Worm (Caenorhabditis elegans) whole organism, mixed stage, embryonic: ENCODE data around the gene Y75B12B.3.

Source experiments
- bed-3 ChIP-seq: fragments of 200-800 bp; sonication (Bioruptor generic); optimal IDR thresholded peaks from 3 replicates; lab custom pipeline; 2018; ENCODE audit warnings: mild to moderate bottlenecking, missing genetic modification characterization, moderate library complexity, missing compliant biosample characterization
- blmp-1 ChIP-seq: fragments of 150-350 bp; optimal IDR thresholded peaks from 2 replicates; lab custom pipeline; 2014; ENCODE audit warnings: missing biosample characterization, missing genetic modification characterization
- ces-1 ChIP-seq: fragments of 150-350 bp; optimal IDR thresholded peaks from 2 replicates; lab custom pipeline; 2014; ENCODE audit warnings: missing biosample characterization, missing genetic modification reagents, missing genetic modification characterization
- drap-1 ChIP-seq: fragments of 200-800 bp; sonication (Bioruptor generic); optimal IDR thresholded peaks from 3 replicates; lab custom pipeline; 2018; ENCODE audit warnings: mild to moderate bottlenecking, missing genetic modification characterization, missing compliant biosample characterization
- lin-13 ChIP-seq: fragments of 150-350 bp; optimal IDR thresholded peaks from 2 replicates; lab custom pipeline; 2014; ENCODE audit warnings: missing biosample characterization, missing genetic modification characterization
- nhr-12 ChIP-seq: fragments of 150-350 bp; optimal IDR thresholded peaks from 2 replicates; lab custom pipeline; 2014; ENCODE audit warnings: missing biosample characterization, missing genetic modification characterization
- nhr-237 ChIP-seq: fragments of 150-350 bp; optimal IDR thresholded peaks from 2 replicates; lab custom pipeline; 2014; ENCODE audit warnings: missing biosample characterization, missing genetic modification characterization
- nhr-28 ChIP-seq: fragments of 150-350 bp; optimal IDR thresholded peaks from 2 replicates; lab custom pipeline; 2014; ENCODE audit warnings: missing biosample characterization, missing genetic modification characterization
- unc-39 ChIP-seq: fragments of 150-350 bp; optimal IDR thresholded peaks from 2 replicates; lab custom pipeline; 2014; ENCODE audit warnings: missing biosample characterization, missing genetic modification characterization
- unc-62 ChIP-seq: fragments of 150-350 bp; optimal IDR thresholded peaks from 2 replicates; lab custom pipeline; 2014; ENCODE audit warnings: missing biosample characterization, missing genetic modification reagents, missing genetic modification characterization
- ztf-11 ChIP-seq: fragments of 150-350 bp; optimal IDR thresholded peaks from 2 replicates; lab custom pipeline; 2014; ENCODE audit warnings: missing biosample characterization, missing genetic modification characterization

ce11 chrV:15216705-15217104 is 30.6 kb upstream of the Y75B12B.3 start, which contains the start of gene sri-25:
- TF ChIP-seq unc-62 (GFP tag; lab: Kevin White, UChicago) (no peak), ztf-11 (tag; lab: Kevin White, UChicago) (no peak), unc-39 (tag; lab: Kevin White, UChicago) (no peak), ces-1 (GFP tag; lab: Kevin White, UChicago) (no peak), nhr-12 (tag; lab: Kevin White, UChicago) (no peak), nhr-28 (tag; lab: Kevin White, UChicago) (no peak), bed-3 (GFP tag; lab: Kevin White, UChicago) (no peak), blmp-1 (no peak), drap-1 (GFP tag; lab: Kevin White, UChicago) (no peak), nhr-237 (tag; lab: Kevin White, UChicago) (no peak), lin-13 (tag; lab: Kevin White, UChicago) (no peak)
